Worm (Caenorhabditis elegans) whole organism, midembryonic: Measurements from ENCODE around the gene ddo-1.

Experiments
- T22C8.4 ChIP-seq: fragments of 200-800 bp; sonication (Bioruptor generic); IDR thresholded peaks from 2 replicates; pipeline ENCODE4 v1.3.6; 2022; ENCODE audit warnings: missing genetic modification characterization, missing compliant biosample characterization
- cog-1 ChIP-seq: sonication (generic microtip); optimal IDR thresholded peaks from 2 replicates; lab custom pipeline; 2016; ENCODE audit warnings: missing genetic modification characterization, missing compliant biosample characterization
- flt-1 ChIP-seq: fragments of 200-800 bp; sonication (Bioruptor generic); IDR thresholded peaks from 2 replicates; pipeline ENCODE4 v1.3.6; 2022; ENCODE audit warnings: missing genetic modification characterization, missing compliant biosample characterization
- klf-2 ChIP-seq: fragments of 200-800 bp; sonication (Bioruptor generic); conservative IDR thresholded peaks from 2 replicates; pipeline ENCODE4 v1.3.6; 2022; ENCODE audit warnings: missing genetic modification reagents, missing genetic modification characterization, missing compliant biosample characterization
- med-1 ChIP-seq: sonication (generic microtip); optimal IDR thresholded peaks from 2 replicates; lab custom pipeline; 2017; ENCODE audit warnings: missing genetic modification characterization, mild to moderate bottlenecking, missing compliant biosample characterization, antibody characterized with exemption, missing genetic modification reagents; ENCODE audit not compliant: insufficient read depth
- ref-1 ChIP-seq: fragments of 200-800 bp; sonication (Bioruptor generic); conservative IDR thresholded peaks from 2 replicates; pipeline ENCODE4 v1.3.6; 2022; ENCODE audit warnings: missing genetic modification reagents, missing genetic modification characterization, missing compliant biosample characterization
- tab-1 ChIP-seq: fragments of 200-800 bp; sonication (Bioruptor generic); IDR thresholded peaks from 2 replicates; pipeline ENCODE4 v1.3.6; 2022; ENCODE audit warnings: missing genetic modification characterization, missing compliant biosample characterization
- ztf-23 ChIP-seq: fragments of 200-800 bp; sonication (Bioruptor generic); IDR thresholded peaks from 2 replicates; pipeline ENCODE4 v1.3.6; 2022; ENCODE audit warnings: missing genetic modification reagents, missing genetic modification characterization, missing compliant biosample characterization
- ztf-29 ChIP-seq: fragments of 200-800 bp; sonication (Bioruptor generic); IDR thresholded peaks from 2 replicates; pipeline ENCODE4 v1.3.6; 2022; ENCODE audit warnings: missing genetic modification reagents, missing genetic modification characterization, missing compliant biosample characterization

Gene ddo-1

DNA sequence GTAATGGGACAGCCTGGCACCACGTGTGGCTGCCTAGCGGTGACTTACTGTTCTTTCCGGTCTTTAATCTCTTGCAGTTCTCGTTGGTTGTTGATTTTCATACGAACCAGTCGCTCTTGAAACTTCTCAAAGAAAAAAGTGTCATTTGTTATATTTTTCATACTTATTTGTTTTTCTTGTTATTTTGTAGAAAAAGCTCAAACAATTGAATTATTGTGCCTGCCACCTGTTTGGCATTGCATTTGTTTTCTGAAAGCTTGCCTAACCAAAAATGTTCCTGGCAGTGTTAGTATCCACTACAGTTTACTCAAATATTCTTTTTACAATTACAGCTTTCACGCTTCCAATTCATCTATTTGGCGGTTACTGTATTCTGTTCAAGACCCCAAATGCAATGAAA is 11.9 kb downstream of the ddo-1 start, which contains the start of the genes C47A10.16 and srh-283:
Gene C47A10.16, minus strand, starts transcription at position 101 of the 400 bp plus-strand sequence.
Gene srh-283, plus strand, starts transcription at position 272 of the 400 bp plus-strand sequence.
- TF ChIP-seq flt-1 (GFP tag; lab: Robert Waterston, UW): no peak
- no peak for TF ChIP-seq tab-1 (GFP tag; lab: Robert Waterston, UW)
- TF ChIP-seq klf-2 (GFP tag; lab: Robert Waterston, UW): no peak
- no peak for TF ChIP-seq T22C8.4 (GFP tag; lab: Robert Waterston, UW)
- no peak for TF ChIP-seq ref-1 (GFP tag; lab: Robert Waterston, UW)
- TF ChIP-seq ztf-29: no peak
- no peak for TF ChIP-seq med-1
- TF ChIP-seq ztf-23 (GFP tag; lab: Robert Waterston, UW): no peak
- TF ChIP-seq cog-1 (tag; lab: Kevin White, UChicago): no peak

DNA sequence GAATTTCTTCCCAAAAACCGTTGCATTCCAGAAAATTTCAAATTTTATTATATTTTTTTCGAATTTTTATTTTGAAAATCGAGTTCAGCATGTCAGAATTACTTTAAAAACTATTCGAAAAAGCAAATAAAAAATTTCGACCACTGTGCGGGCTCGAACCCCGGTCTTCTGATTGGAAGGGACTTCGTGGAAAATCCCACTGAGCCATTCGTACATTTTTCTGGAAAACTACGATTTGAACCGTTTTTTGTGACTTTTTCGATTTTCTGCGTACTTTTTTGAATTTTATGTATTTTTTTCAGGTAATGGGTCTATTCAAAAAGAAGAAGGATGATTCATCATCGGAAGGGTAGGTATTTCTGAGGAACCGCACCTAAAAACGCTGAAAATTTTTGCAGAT is 21.4 kb downstream of the ddo-1 start, which contains the start of gene pgp-9:
Gene pgp-9, plus strand, starts transcription at position 301 of the 400 bp plus-strand sequence.
- TF ChIP-seq ztf-23 (GFP tag; lab: Robert Waterston, UW) (no peak), klf-2 (GFP tag; lab: Robert Waterston, UW) (no peak), tab-1 (GFP tag; lab: Robert Waterston, UW) (no peak), cog-1 (tag; lab: Kevin White, UChicago) (no peak), med-1 (no peak), flt-1 (GFP tag; lab: Robert Waterston, UW) (no peak), ref-1 (GFP tag; lab: Robert Waterston, UW) (no peak), T22C8.4 (GFP tag; lab: Robert Waterston, UW) (no peak), ztf-29 (no peak)

DNA sequence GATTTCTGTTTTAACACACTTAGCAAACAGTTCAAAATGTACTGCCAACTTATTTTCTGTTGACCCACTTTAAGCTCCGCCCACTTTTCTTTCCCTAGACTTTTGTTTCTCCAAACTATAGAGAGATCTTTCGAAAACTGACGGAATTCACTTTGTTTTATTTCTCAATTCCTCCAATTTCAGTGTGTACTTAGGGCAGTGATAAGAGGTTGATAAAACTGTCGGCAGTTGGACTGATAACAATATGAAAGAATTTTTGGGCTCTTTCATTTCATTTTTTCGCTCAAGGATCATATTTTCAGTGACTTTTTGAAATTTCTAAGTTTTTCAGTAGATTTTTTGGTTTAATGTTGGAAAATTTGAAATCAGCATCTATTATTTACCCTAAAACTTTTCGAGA is 22.0 kb downstream of the ddo-1 start:
- no peak for TF ChIP-seq ref-1 (GFP tag; lab: Robert Waterston, UW)

DNA sequence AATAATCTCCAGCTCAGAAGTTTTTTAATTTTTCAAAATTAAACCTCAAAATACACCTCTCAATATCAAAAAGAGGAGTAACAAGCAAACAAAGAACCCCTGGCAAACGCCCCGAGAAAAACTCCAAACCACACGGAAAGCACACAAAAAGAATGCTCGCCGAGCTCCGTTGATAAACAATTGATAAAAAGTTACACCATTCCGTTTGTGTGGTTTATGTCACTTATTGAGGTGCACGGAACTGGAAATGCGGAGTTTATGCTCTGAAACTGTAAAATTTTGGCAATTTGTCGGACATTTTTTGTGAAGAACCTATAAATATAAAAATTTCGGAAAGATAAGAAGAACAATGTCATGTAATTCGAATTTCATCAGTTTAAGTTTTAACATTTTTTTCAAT is 24.7 kb downstream of the ddo-1 start:
- TF ChIP-seq klf-2 (GFP tag; lab: Robert Waterston, UW) (no peak), cog-1 (tag; lab: Kevin White, UChicago) (no peak), ref-1 (GFP tag; lab: Robert Waterston, UW) (no peak), T22C8.4 (GFP tag; lab: Robert Waterston, UW) (no peak), tab-1 (GFP tag; lab: Robert Waterston, UW) (no peak), med-1 (no peak), ztf-23 (GFP tag; lab: Robert Waterston, UW) (no peak), flt-1 (GFP tag; lab: Robert Waterston, UW) (no peak), ztf-29 (no peak)

DNA sequence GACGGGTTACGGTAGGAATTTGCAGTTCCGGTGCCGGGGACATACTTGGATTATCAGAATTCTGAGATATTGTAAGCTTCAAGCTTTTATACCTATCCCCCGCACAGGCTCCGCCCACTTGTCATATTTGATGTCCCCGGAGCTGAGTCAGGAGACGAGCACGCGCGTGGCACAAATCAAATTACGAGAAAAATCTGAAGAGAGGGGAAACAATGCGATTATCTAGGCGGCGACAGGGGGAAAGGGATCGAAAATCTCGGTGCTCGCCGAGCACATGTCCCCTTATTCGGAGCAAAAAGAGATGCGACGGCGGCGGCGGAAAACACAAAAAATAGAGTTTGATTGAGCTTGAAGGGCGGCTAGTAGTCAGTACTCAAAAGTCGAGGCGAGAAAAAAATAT is 27.8 kb downstream of the ddo-1 start, which contains the start of gene R12G8.1:
Gene R12G8.1, minus strand, starts transcription at position 63 of the 400 bp plus-strand sequence.
- TF ChIP-seq T22C8.4 (GFP tag; lab: Robert Waterston, UW): no peak
- TF ChIP-seq ref-1 (GFP tag; lab: Robert Waterston, UW): no peak
- TF ChIP-seq klf-2 (GFP tag; lab: Robert Waterston, UW): no peak
- no peak for TF ChIP-seq med-1
- TF ChIP-seq cog-1 (tag; lab: Kevin White, UChicago): no peak
- TF ChIP-seq tab-1 (GFP tag; lab: Robert Waterston, UW): no peak
- TF ChIP-seq ztf-29: no peak
- TF ChIP-seq flt-1 (GFP tag; lab: Robert Waterston, UW): no peak
- no peak for TF ChIP-seq ztf-23 (GFP tag; lab: Robert Waterston, UW)

DNA sequence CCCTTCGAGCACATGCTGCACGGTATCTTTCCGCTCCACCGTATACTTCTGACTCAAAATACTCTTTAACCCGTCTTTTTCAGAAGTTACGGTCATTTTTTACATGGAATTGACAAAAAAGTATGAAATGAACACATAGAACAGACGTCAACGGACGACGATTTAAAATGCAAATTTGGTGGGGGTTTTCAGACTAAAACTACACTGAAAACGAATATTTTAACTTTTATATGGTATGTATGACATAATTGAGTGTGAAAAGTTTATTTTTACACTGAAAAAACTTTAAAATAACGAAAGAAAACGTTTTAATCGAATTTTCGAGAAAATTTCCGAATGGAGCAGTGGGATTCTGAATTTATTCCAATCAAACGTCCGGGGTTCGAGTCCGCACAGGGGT is 30.1 kb downstream of the ddo-1 start, which contains the start of gene twk-36:
Gene twk-36, minus strand, starts transcription at position 101 of the 400 bp plus-strand sequence.
- no peak for TF ChIP-seq med-1

DNA sequence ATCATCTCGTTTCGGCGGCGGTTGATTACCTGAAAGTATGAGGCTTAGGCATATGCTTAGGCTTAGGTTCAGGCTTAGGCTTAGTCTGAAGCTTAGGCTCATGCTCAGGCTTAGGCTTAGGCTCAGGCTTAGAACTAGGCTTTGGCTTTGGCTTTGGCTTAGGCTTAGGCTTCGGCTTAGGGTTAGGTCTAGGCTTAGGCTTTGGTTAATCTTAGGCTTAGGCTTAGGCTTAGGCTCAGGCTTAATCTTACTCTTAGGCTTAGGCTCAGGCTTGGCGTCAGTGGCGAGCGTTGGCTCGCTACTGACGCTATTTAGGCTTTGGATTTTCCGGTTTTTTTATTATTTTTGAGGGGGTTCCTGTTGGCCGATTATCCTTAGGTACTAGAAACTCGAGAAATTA is 33.2 kb downstream of the ddo-1 start:
- TF ChIP-seq T22C8.4 (GFP tag; lab: Robert Waterston, UW): no peak
- no peak for TF ChIP-seq tab-1 (GFP tag; lab: Robert Waterston, UW)
- no peak for TF ChIP-seq med-1
- TF ChIP-seq ztf-23 (GFP tag; lab: Robert Waterston, UW): no peak
- TF ChIP-seq klf-2 (GFP tag; lab: Robert Waterston, UW): no peak
- TF ChIP-seq ztf-29: no peak
- TF ChIP-seq ref-1 (GFP tag; lab: Robert Waterston, UW): no peak
- no peak for TF ChIP-seq cog-1 (tag; lab: Kevin White, UChicago)
- no peak for TF ChIP-seq flt-1 (GFP tag; lab: Robert Waterston, UW)

DNA sequence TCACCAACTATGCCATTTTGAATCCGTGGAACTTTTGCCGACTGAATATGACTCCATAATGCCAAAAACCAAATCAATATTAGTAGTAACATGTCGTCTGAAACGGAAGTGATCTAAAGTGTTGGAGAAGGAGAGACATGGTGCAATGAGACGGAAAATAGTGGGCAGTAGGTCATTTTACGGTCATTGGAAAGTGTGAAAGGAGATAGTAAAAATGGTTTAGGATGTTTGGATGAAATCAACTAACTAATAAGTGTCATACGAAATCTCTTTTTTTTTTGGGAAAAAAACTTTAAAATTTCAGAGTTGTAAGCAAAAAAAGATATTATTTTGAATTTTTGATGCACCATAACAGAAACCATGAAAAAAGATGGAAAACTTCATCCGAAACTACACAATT is 37.2 kb downstream of the ddo-1 start, which contains the start of gene cutl-4:
Gene cutl-4, minus strand, starts transcription at position 101 of the 400 bp plus-strand sequence.
- TF ChIP-seq tab-1 (GFP tag; lab: Robert Waterston, UW) (no peak), ref-1 (GFP tag; lab: Robert Waterston, UW) (no peak), med-1 (no peak)

DNA sequence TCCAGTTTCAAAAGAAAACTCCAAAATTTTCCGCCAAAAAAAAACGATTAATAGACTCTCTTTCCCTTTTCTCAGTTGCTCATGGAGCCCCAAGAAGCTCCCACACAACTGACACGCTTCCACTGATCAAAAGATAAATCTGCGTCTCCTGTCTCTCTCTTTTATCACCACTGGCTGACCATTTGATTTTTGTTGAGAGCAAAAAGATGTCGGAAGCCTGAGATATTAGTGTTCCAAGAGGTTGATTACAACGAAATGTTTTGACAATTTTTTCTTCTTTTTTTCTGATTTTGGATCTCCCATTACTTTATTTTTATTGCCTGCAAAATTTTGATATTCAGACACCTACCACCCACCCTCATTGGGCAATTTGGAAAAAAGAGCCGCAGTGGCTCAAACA is 44.5 kb downstream of the ddo-1 start, which contains the start of gene twk-42:
Gene twk-42, minus strand, starts transcription at position 101 of the 400 bp plus-strand sequence.
- TF ChIP-seq cog-1 (tag; lab: Kevin White, UChicago) (no peak), tab-1 (GFP tag; lab: Robert Waterston, UW) (no peak), ref-1 (GFP tag; lab: Robert Waterston, UW) (no peak), ztf-23 (GFP tag; lab: Robert Waterston, UW) (no peak), flt-1 (GFP tag; lab: Robert Waterston, UW) (no peak), med-1 (no peak), ztf-29 (no peak), klf-2 (GFP tag; lab: Robert Waterston, UW) (no peak), T22C8.4 (GFP tag; lab: Robert Waterston, UW) (no peak)

DNA sequence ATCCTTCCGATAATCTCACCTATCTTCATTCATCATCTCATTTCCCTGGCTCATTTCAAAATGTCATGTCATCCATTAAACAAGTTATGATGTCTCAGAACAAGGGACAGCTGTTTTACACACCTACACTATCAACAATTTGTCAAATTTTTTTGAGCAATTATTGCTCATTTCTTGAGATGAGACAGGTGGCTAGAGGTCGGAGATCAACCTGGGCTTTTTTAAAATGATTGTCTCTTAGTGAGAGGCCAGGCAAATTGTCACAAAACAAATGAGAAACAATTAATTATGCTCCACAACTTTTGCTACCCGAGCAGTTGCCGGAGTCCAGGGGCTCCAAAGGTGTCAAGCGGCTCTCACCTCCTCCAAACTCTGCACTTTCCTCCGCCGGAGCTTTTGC is 48.3 kb downstream of the ddo-1 start:
- no peak for TF ChIP-seq tab-1 (GFP tag; lab: Robert Waterston, UW)
- TF ChIP-seq ztf-23 (GFP tag; lab: Robert Waterston, UW): no peak
- no peak for TF ChIP-seq ref-1 (GFP tag; lab: Robert Waterston, UW)
- no peak for TF ChIP-seq T22C8.4 (GFP tag; lab: Robert Waterston, UW)
- no peak for TF ChIP-seq cog-1 (tag; lab: Kevin White, UChicago)
- TF ChIP-seq ztf-29: no peak
- no peak for TF ChIP-seq med-1
- no peak for TF ChIP-seq klf-2 (GFP tag; lab: Robert Waterston, UW)
- TF ChIP-seq flt-1 (GFP tag; lab: Robert Waterston, UW): no peak
